Worm (Caenorhabditis elegans) whole organism, young adult: ENCODE data around the gene cyp-33C2.

ENCODE experiments used
- T26A5.8 ChIP-seq: sonication (generic microtip); optimal IDR thresholded peaks from 2 replicates; lab custom pipeline; 2016; ENCODE audit warnings: missing genetic modification characterization, missing compliant biosample characterization
- dpl-1 ChIP-seq: fragments of 150-350 bp; optimal IDR thresholded peaks from 2 replicates; lab custom pipeline; 2014; ENCODE audit warnings: missing biosample characterization, missing genetic modification reagents, missing genetic modification characterization
- ets-4 ChIP-seq: fragments of 200-800 bp; sonication (Bioruptor generic); optimal IDR thresholded peaks from 2 replicates; lab custom pipeline; 2018; ENCODE audit warnings: mild to moderate bottlenecking, missing genetic modification characterization, missing compliant biosample characterization
- snpc-1.3 ChIP-seq: sonication (generic microtip); optimal IDR thresholded peaks from 2 replicates; lab custom pipeline; 2017; ENCODE audit warnings: missing genetic modification characterization, mild to moderate bottlenecking, missing compliant biosample characterization, antibody characterized with exemption, moderate library complexity, missing genotype, missing genetic modification reagents; ENCODE audit not compliant: insufficient read depth

DNA sequence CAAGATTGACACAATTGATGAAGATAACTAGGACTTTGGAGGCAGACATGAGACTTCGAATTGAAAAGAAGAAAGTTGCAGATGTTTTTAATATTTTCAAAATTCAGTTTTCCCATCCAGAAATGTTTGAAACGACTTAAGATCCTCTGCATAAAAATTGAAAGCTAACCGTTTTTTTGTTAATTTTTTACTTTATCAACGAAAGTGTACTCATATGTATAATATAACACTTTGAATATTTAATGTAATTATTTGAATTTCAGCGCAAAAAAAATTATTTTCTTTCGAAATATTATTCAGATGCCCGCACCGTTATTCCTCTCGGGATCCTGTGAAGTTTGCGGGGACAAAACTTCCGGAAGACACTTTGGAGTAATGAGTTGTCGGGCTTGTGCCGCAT is 43.6 kb downstream of the cyp-33C2 start, which contains the start of gene nhr-18:
- TF ChIP-seq dpl-1 (GFP tag; lab: Kevin White, UChicago): no peak
- TF ChIP-seq T26A5.8: no peak
- TF ChIP-seq snpc-1.3 (tag; lab: Kevin White, UChicago): no peak
- no peak for TF ChIP-seq ets-4 (GFP tag; lab: Kevin White, UChicago)
